Fruit fly (Drosophila melanogaster) whole organism, embryonic: ENCODE measurements around the gene CG14229.

Experiments used
- Atf3 ChIP-seq: fragments of 200-800 bp; sonication (Bioruptor generic); optimal IDR thresholded peaks from 3 replicates; lab custom pipeline; 2016; ENCODE audit warnings: missing biosample characterization, missing genetic modification characterization
- BEAF-32 ChIP-seq: fragments of 200-800 bp; sonication (Bioruptor generic); optimal IDR thresholded peaks from 3 replicates; lab custom pipeline; 2017; ENCODE audit warnings: missing biosample characterization, missing genetic modification characterization, mild to moderate bottlenecking, moderate library complexity, missing genetic modification reagents
- Bteb2 ChIP-seq: fragments of 200-800 bp; sonication (Bioruptor generic); optimal IDR thresholded peaks from 2 replicates; lab custom pipeline; 2016; ENCODE audit warnings: missing biosample characterization, missing genetic modification characterization
- CG10209 ChIP-seq: fragments of 200-800 bp; sonication (Bioruptor generic); optimal IDR thresholded peaks from 3 replicates; lab custom pipeline; 2017; ENCODE audit warnings: missing biosample characterization, mild to moderate bottlenecking, missing genetic modification characterization, missing genetic modification reagents
- CG10267 ChIP-seq: fragments of 200-800 bp; sonication (Bioruptor generic); optimal IDR thresholded peaks from 2 replicates; lab custom pipeline; 2018; ENCODE audit warnings: missing biosample characterization, mild to moderate bottlenecking, missing genetic modification characterization, moderate library complexity
- CG10274 ChIP-seq: fragments of 200-800 bp; sonication (Bioruptor generic); optimal IDR thresholded peaks from 3 replicates; lab custom pipeline; 2017; ENCODE audit warnings: missing biosample characterization, mild to moderate bottlenecking, missing genetic modification characterization
- CG10431 ChIP-seq: fragments of 200-800 bp; sonication (Bioruptor generic); optimal IDR thresholded peaks from 3 replicates; lab custom pipeline; 2018; ENCODE audit warnings: missing biosample characterization, mild to moderate bottlenecking, missing genetic modification characterization
- CG10462 ChIP-seq: fragments of 200-800 bp; sonication (Bioruptor generic); optimal IDR thresholded peaks from 2 replicates; lab custom pipeline; 2016; ENCODE audit warnings: missing biosample characterization, missing genetic modification characterization
- CG10959 ChIP-seq: fragments of 200-800 bp; sonication (Bioruptor generic); IDR thresholded peaks from 2 replicates; pipeline ENCODE4 v1.3.6; 2022; ENCODE audit warnings: missing biosample characterization, missing genetic modification characterization
- CG11093 ChIP-seq: fragments of 200-800 bp; sonication (Bioruptor generic); IDR thresholded peaks from 3 replicates; pipeline ENCODE4 v1.3.6; 2022; ENCODE audit warnings: missing biosample characterization, missing genetic modification characterization
- CG12299 ChIP-seq: fragments of 200-800 bp; sonication (Bioruptor generic); optimal IDR thresholded peaks from 2 replicates; lab custom pipeline; 2018; ENCODE audit warnings: missing biosample characterization, mild to moderate bottlenecking, missing genetic modification characterization
- CG12769 ChIP-seq: fragments of 200-800 bp; sonication (Bioruptor generic); optimal IDR thresholded peaks from 2 replicates; lab custom pipeline; 2019; ENCODE audit warnings: missing biosample characterization, mild to moderate bottlenecking, missing genetic modification characterization, moderate library complexity
- CG12942 ChIP-seq: fragments of 200-800 bp; sonication (Bioruptor generic); optimal IDR thresholded peaks from 3 replicates; lab custom pipeline; 2016; ENCODE audit warnings: missing biosample characterization, missing genetic modification characterization
- CG14441 ChIP-seq: fragments of 200-800 bp; sonication (Bioruptor generic); IDR thresholded peaks from 2 replicates; pipeline ENCODE4 v1.3.6; 2022; ENCODE audit warnings: missing biosample characterization, missing genetic modification characterization
- CG16813 ChIP-seq: fragments of 200-800 bp; sonication (Bioruptor generic); IDR thresholded peaks from 3 replicates; pipeline ENCODE4 v1.3.6; 2022; ENCODE audit warnings: missing biosample characterization, missing genetic modification characterization; ENCODE audit not compliant: partially characterized antibody
- CG2875 ChIP-seq: fragments of 200-800 bp; sonication (Bioruptor generic); optimal IDR thresholded peaks from 2 replicates; lab custom pipeline; 2017; ENCODE audit warnings: missing biosample characterization, mild to moderate bottlenecking, missing genetic modification characterization, missing genetic modification reagents
- CG42726 ChIP-seq: fragments of 200-800 bp; sonication (Bioruptor generic); IDR thresholded peaks from 2 replicates; pipeline ENCODE4 v1.3.6; 2022; ENCODE audit warnings: missing biosample characterization, missing genetic modification characterization; ENCODE audit not compliant: partially characterized antibody
- CG4360 ChIP-seq: fragments of 200-800 bp; sonication (Bioruptor generic); IDR thresholded peaks from 2 replicates; pipeline ENCODE4 v1.3.6; 2022; ENCODE audit warnings: missing biosample characterization, missing genetic modification characterization
- CG4730 ChIP-seq: fragments of 200-800 bp; sonication (Bioruptor generic); IDR thresholded peaks from 2 replicates; pipeline ENCODE4 v1.3.6; 2022; ENCODE audit warnings: missing biosample characterization, missing genetic modification characterization
- CG5245 ChIP-seq: fragments of 200-800 bp; sonication (Bioruptor generic); optimal IDR thresholded peaks from 3 replicates; lab custom pipeline; 2016; ENCODE audit warnings: missing biosample characterization, missing genetic modification characterization
- CG5953 ChIP-seq: fragments of 200-800 bp; sonication (Bioruptor generic); IDR thresholded peaks from 2 replicates; pipeline ENCODE4 v1.3.6; 2022; ENCODE audit warnings: missing biosample characterization, missing genetic modification characterization
- CG6272 ChIP-seq: fragments of 200-800 bp; sonication (Bioruptor generic); IDR thresholded peaks from 2 replicates; pipeline ENCODE4 v1.3.6; 2022; ENCODE audit warnings: missing biosample characterization, missing genetic modification characterization
- CG7372 ChIP-seq: fragments of 200-800 bp; sonication (Bioruptor generic); IDR thresholded peaks from 2 replicates; pipeline ENCODE4 v1.3.6; 2022; ENCODE audit warnings: missing biosample characterization, missing genetic modification characterization
- CG7839 ChIP-seq: fragments of 200-800 bp; sonication (Bioruptor generic); optimal IDR thresholded peaks from 3 replicates; lab custom pipeline; 2018; ENCODE audit warnings: missing biosample characterization, mild to moderate bottlenecking, missing genetic modification characterization, moderate library complexity
- CG8281 ChIP-seq: fragments of 200-800 bp; sonication (Bioruptor generic); optimal IDR thresholded peaks from 2 replicates; lab custom pipeline; 2018; ENCODE audit warnings: missing biosample characterization, mild to moderate bottlenecking, missing genetic modification characterization, moderate library complexity
- CG8765 ChIP-seq: fragments of 200-800 bp; sonication (Bioruptor generic); IDR thresholded peaks from 2 replicates; pipeline ENCODE4 v1.3.6; 2022; ENCODE audit warnings: missing biosample characterization, missing genetic modification characterization
- CG9817 ChIP-seq: fragments of 200-800 bp; sonication (Bioruptor generic); optimal IDR thresholded peaks from 2 replicates; lab custom pipeline; 2018; ENCODE audit warnings: missing biosample characterization, mild to moderate bottlenecking, missing genetic modification characterization, moderate library complexity
- Camta ChIP-seq: fragments of 200-800 bp; sonication (Bioruptor generic); optimal IDR thresholded peaks from 2 replicates; lab custom pipeline; 2016; ENCODE audit warnings: missing biosample characterization, missing genetic modification characterization
- Dbx ChIP-seq: fragments of 200-800 bp; sonication (Bioruptor generic); IDR thresholded peaks from 3 replicates; pipeline ENCODE4 v1.3.6; 2022; ENCODE audit warnings: missing biosample characterization, missing genetic modification characterization
- Dek ChIP-seq: fragments of 200-800 bp; sonication (Bioruptor generic); optimal IDR thresholded peaks from 3 replicates; lab custom pipeline; 2019; ENCODE audit warnings: missing biosample characterization, mild to moderate bottlenecking, missing genetic modification characterization, moderate library complexity
- Dp ChIP-seq: fragments of 200-800 bp; sonication (Bioruptor generic); optimal IDR thresholded peaks from 2 replicates; lab custom pipeline; 2018; ENCODE audit warnings: missing biosample characterization, mild to moderate bottlenecking, missing genetic modification characterization, moderate library complexity
- Hr39 ChIP-seq: fragments of >200 bp; optimal IDR thresholded peaks from 2 replicates; lab custom pipeline; 2017
- Lhr ChIP-seq: fragments of 200-800 bp; sonication (Bioruptor generic); optimal IDR thresholded peaks from 3 replicates; lab custom pipeline; 2017; ENCODE audit warnings: mild to moderate bottlenecking, missing biosample characterization, missing genetic modification reagents, missing genetic modification characterization
- Lim3 ChIP-seq: fragments of 200-800 bp; sonication (Bioruptor generic); IDR thresholded peaks from 2 replicates; pipeline ENCODE4 v1.3.6; 2022; ENCODE audit warnings: missing biosample characterization, missing genetic modification characterization
- NK7.1 ChIP-seq: fragments of 200-800 bp; sonication (Bioruptor generic); optimal IDR thresholded peaks from 3 replicates; lab custom pipeline; 2016; ENCODE audit warnings: missing biosample characterization, missing genetic modification characterization
- TFAM ChIP-seq: fragments of 200-800 bp; sonication (Bioruptor generic); optimal IDR thresholded peaks from 2 replicates; lab custom pipeline; 2017; ENCODE audit warnings: missing biosample characterization, missing genetic modification characterization, inconsistent platforms
- ab ChIP-seq: fragments of 200-800 bp; sonication (Bioruptor generic); optimal IDR thresholded peaks from 2 replicates; lab custom pipeline; 2016; ENCODE audit warnings: missing biosample characterization, missing genetic modification characterization
- amos ChIP-seq: fragments of 200-800 bp; sonication (Bioruptor generic); IDR thresholded peaks from 2 replicates; pipeline ENCODE4 v1.3.6; 2022; ENCODE audit warnings: missing biosample characterization, missing genetic modification characterization; ENCODE audit not compliant: partially characterized antibody
- ase ChIP-seq: fragments of 200-800 bp; sonication (Bioruptor generic); IDR thresholded peaks from 3 replicates; pipeline ENCODE4 v1.3.6; 2022; ENCODE audit warnings: missing biosample characterization, missing genetic modification characterization
- ci ChIP-seq: fragments of 200-800 bp; sonication (Bioruptor generic); IDR thresholded peaks from 3 replicates; pipeline ENCODE4 v1.3.6; 2022; ENCODE audit warnings: missing biosample characterization, missing genetic modification characterization
- dimm ChIP-seq: fragments of 200-800 bp; sonication (Bioruptor generic); IDR thresholded peaks from 2 replicates; pipeline ENCODE4 v1.3.6; 2022; ENCODE audit warnings: missing biosample characterization, missing genetic modification characterization
- fd96Cb ChIP-seq: fragments of 200-800 bp; sonication (Bioruptor generic); optimal IDR thresholded peaks from 2 replicates; lab custom pipeline; 2018; ENCODE audit warnings: missing biosample characterization, mild to moderate bottlenecking, missing genetic modification characterization, moderate library complexity
- hkb ChIP-seq, 2 experiments: fragments of 200-800 bp in 1 of 2; fragments of >200 bp in 1 of 2; sonication (Bioruptor generic) in 1 of 2; IDR thresholded peaks in 1 of 2; optimal IDR thresholded peaks in 1 of 2; 2 replicates each; pipeline versions ENCODE4 v1.3.6 to Lab custom; 2017 to 2022; ENCODE audit warnings: missing biosample characterization in 1 of 2, missing genetic modification characterization in 1 of 2
- kni ChIP-seq: fragments of 200-800 bp; sonication (Bioruptor generic); optimal IDR thresholded peaks from 3 replicates; lab custom pipeline; 2017; ENCODE audit warnings: mild to moderate bottlenecking, missing biosample characterization, missing genetic modification reagents, missing genetic modification characterization
- nerfin-2 ChIP-seq: fragments of 200-800 bp; sonication (Bioruptor generic); IDR thresholded peaks from 2 replicates; pipeline ENCODE4 v1.3.6; 2022; ENCODE audit warnings: missing biosample characterization, missing genetic modification characterization; ENCODE audit not compliant: partially characterized antibody
- nom ChIP-seq: fragments of 200-800 bp; sonication (Bioruptor generic); optimal IDR thresholded peaks from 2 replicates; lab custom pipeline; 2017; ENCODE audit warnings: missing biosample characterization, missing genetic modification characterization, mild to moderate bottlenecking, moderate library complexity, missing genetic modification reagents
- onecut ChIP-seq: fragments of 200-800 bp; sonication (Bioruptor generic); IDR thresholded peaks from 2 replicates; pipeline ENCODE4 v1.3.6; 2022; ENCODE audit warnings: missing biosample characterization, missing genetic modification characterization
- wor ChIP-seq: fragments of 200-800 bp; sonication (Bioruptor generic); IDR thresholded peaks from 2 replicates; pipeline ENCODE4 v1.3.6; 2022; ENCODE audit warnings: missing biosample characterization, missing genetic modification characterization

CG14229 gene

DNA sequence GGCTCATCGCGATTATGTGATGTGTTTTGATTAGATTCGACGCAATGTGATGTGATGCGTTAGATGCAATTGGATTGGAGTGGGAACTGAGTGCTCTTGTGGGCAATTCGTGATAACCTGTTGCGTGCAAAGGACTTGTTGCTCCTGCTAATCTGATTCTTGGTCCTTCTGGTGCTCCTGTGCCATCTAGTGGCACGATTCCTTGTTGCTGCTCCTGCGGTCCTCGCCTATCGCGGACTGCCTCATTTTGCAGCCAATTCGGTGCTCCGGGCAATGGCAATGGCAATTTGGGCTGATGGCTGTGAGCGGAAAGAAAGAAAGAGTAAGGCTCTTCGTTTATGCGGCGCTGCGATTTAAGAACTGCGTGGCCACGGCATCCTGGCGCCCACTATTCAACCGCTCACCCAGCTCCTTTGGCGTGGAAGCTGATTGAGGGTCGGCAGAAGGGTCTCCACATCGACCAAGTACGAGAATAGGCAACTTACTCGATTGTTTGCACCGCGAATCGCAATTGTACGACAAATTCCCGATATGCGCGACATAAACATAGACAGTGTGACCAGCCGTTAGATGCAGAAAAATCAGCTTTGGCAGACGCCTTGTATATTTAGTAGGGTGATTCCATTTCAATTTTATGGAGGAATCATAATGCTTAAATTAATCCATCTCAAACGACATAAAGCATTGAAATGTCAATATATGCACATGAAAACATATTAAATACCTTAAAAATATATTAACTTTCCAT is 1.9 kb downstream of the CG14229 start, which contains the start of gene Mer (continued):
- peak; percentile 54 for TF ChIP-seq CG10274
- no peak for TF ChIP-seq Hr39 (lab: Kevin White, UChicago)
- TF ChIP-seq CG12299 (tag; lab: Kevin White, UChicago): peak; percentile 84
- TF ChIP-seq CG5245 (GFP tag; lab: Kevin White, UChicago): peak; percentile 54
- TF ChIP-seq ci: peak; percentile 89
- TF ChIP-seq wor (GFP tag; lab: Robert Waterston, UW): peak; percentile 56; the same call in 1 of the 2 replicates
- TF ChIP-seq ab (GFP tag; lab: Kevin White, UChicago): peak; percentile 57
- TF ChIP-seq TFAM (GFP tag; lab: Kevin White, UChicago): peak; percentile 11
- peak; percentile 78 for TF ChIP-seq onecut (GFP tag; lab: Robert Waterston, UW)
- TF ChIP-seq CG11093: peak; percentile 55; the same call in 2 of the 3 replicates
- TF ChIP-seq CG10209 (GFP tag; lab: Kevin White, UChicago): peak; percentile 82
- peak; percentile 74 for TF ChIP-seq Dek (tag; lab: Kevin White, UChicago)
- no peak for TF ChIP-seq hkb (optimal IDR thresholded peaks at IDR 0.05; lab: Kevin White, UChicago)
- TF ChIP-seq hkb (GFP tag; IDR thresholded peaks at IDR 0.05; lab: Robert Waterston, UW): peak; percentile 91
- peak; percentile 63 for TF ChIP-seq CG2875 (GFP tag; lab: Kevin White, UChicago)
- TF ChIP-seq Dp (GFP tag; lab: Kevin White, UChicago): peak; percentile 32
- TF ChIP-seq ase (GFP tag; lab: Robert Waterston, UW): peak; percentile 79; the same call in 2 of the 3 replicates
- TF ChIP-seq fd96Cb (tag; lab: Kevin White, UChicago): peak; percentile 73
- TF ChIP-seq CG8765 (GFP tag; lab: Robert Waterston, UW): peak; percentile 33; the same call in 1 of the 2 replicates
- peak; percentile 62 for TF ChIP-seq CG4360 (GFP tag; lab: Robert Waterston, UW)
- peak; percentile 71 for TF ChIP-seq CG10267
- no peak for TF ChIP-seq nerfin-2 (GFP tag; lab: Robert Waterston, UW)
- peak; percentile 53 for TF ChIP-seq Lhr (GFP tag; lab: Kevin White, UChicago)
- TF ChIP-seq BEAF-32: peak; percentile 34
- no peak for TF ChIP-seq amos (GFP tag; lab: Robert Waterston, UW)
- peak; percentile 54; the same call in 1 of the 2 replicates for TF ChIP-seq CG6272
- peak; percentile 77 for TF ChIP-seq CG14441
- TF ChIP-seq CG4730 (GFP tag; lab: Robert Waterston, UW): peak; percentile 67
- TF ChIP-seq CG12769 (tag; lab: Kevin White, UChicago): peak; percentile 94
- peak; percentile 85 for TF ChIP-seq Bteb2 (GFP tag; lab: Kevin White, UChicago)
- TF ChIP-seq dimm (GFP tag; lab: Robert Waterston, UW): peak; percentile 37; the same call in 1 of the 2 replicates
- TF ChIP-seq Dbx (GFP tag; lab: Robert Waterston, UW): peak; percentile 80; the same call in 2 of the 3 replicates
- TF ChIP-seq CG10462 (GFP tag; lab: Kevin White, UChicago): peak; percentile 62
- TF ChIP-seq CG10431: peak; percentile 60
- peak; percentile 75; the same call in 1 of the 2 replicates for TF ChIP-seq CG5953 (GFP tag; lab: Robert Waterston, UW)
- TF ChIP-seq Lim3 (GFP tag; lab: Robert Waterston, UW): no peak
- peak; percentile 79 for TF ChIP-seq NK7.1
- no peak for TF ChIP-seq CG42726 (GFP tag; lab: Robert Waterston, UW)
- peak; percentile 78 for TF ChIP-seq CG9817 (tag; lab: Kevin White, UChicago)
- TF ChIP-seq CG7839 (tag; lab: Kevin White, UChicago): peak; percentile 85
- peak; percentile 66 for TF ChIP-seq CG10959 (GFP tag; lab: Robert Waterston, UW)
- TF ChIP-seq nom (GFP tag; lab: Kevin White, UChicago): peak; percentile 79
- TF ChIP-seq CG16813 (GFP tag; lab: Robert Waterston, UW): no peak
- peak; percentile 81 for TF ChIP-seq Camta
- peak; percentile 66 for TF ChIP-seq Atf3 (GFP tag; lab: Kevin White, UChicago)
- peak; percentile 63 for TF ChIP-seq CG8281 (tag; lab: Kevin White, UChicago)
- TF ChIP-seq kni (GFP tag; lab: Kevin White, UChicago): peak; percentile 1
- TF ChIP-seq CG7372: peak; percentile 81
- peak; percentile 79 for TF ChIP-seq CG12942 (GFP tag; lab: Kevin White, UChicago)
